Fruit fly (Drosophila melanogaster) whole organism, adult: ENCODE measurements around the gene CG9743.
A peak's percentile ranks its signal among the peaks of the same experiment; 100 is the strongest.

Experiments
- CG11617 ChIP-seq: fragments of 200-800 bp; sonication (Bioruptor generic); optimal IDR thresholded peaks from 2 replicates; lab custom pipeline; 2017; ENCODE audit warnings: mild to moderate bottlenecking, missing biosample characterization, missing genetic modification reagents, missing genetic modification characterization
- CG12768 ChIP-seq: fragments of 200-800 bp; sonication (Bioruptor generic); optimal IDR thresholded peaks from 2 replicates; lab custom pipeline; 2017; ENCODE audit warnings: missing biosample characterization, missing genetic modification characterization, mild to moderate bottlenecking, moderate library complexity, missing genetic modification reagents
- CG14711 ChIP-seq: fragments of 200-800 bp; sonication (Bioruptor generic); optimal IDR thresholded peaks from 2 replicates; lab custom pipeline; 2018; ENCODE audit warnings: missing biosample characterization, mild to moderate bottlenecking, missing genetic modification characterization, moderate library complexity
- CG1620 ChIP-seq: fragments of 200-800 bp; sonication (Bioruptor generic); optimal IDR thresholded peaks from 2 replicates; lab custom pipeline; 2016; ENCODE audit warnings: missing biosample characterization, missing genetic modification characterization
- CG33017 ChIP-seq: fragments of 200-800 bp; sonication (Bioruptor generic); optimal IDR thresholded peaks from 2 replicates; lab custom pipeline; 2018; ENCODE audit warnings: missing biosample characterization, mild to moderate bottlenecking, missing genetic modification characterization, moderate library complexity
- CG5204 ChIP-seq: fragments of 200-800 bp; sonication (Bioruptor generic); optimal IDR thresholded peaks from 2 replicates; lab custom pipeline; 2016; ENCODE audit warnings: missing biosample characterization, missing genetic modification characterization
- CG7045 ChIP-seq: fragments of 200-800 bp; sonication (Bioruptor generic); optimal IDR thresholded peaks from 2 replicates; lab custom pipeline; 2017; ENCODE audit warnings: missing biosample characterization, mild to moderate bottlenecking, missing genetic modification characterization
- CG7101 ChIP-seq: fragments of 200-800 bp; sonication (Bioruptor generic); optimal IDR thresholded peaks from 2 replicates; lab custom pipeline; 2018; ENCODE audit warnings: missing biosample characterization, mild to moderate bottlenecking, missing genetic modification characterization, moderate library complexity
- Clk ChIP-seq: fragments of 200-800 bp; sonication (Bioruptor generic); optimal IDR thresholded peaks from 2 replicates; lab custom pipeline; 2017; ENCODE audit warnings: missing biosample characterization, missing genetic modification characterization
- Crg-1 ChIP-seq: fragments of 200-800 bp; sonication (Bioruptor generic); optimal IDR thresholded peaks from 2 replicates; lab custom pipeline; 2016; ENCODE audit warnings: missing biosample characterization, missing genetic modification characterization
- Hr96 ChIP-seq: fragments of 200-800 bp; sonication (Bioruptor generic); optimal IDR thresholded peaks from 2 replicates; lab custom pipeline; 2016; ENCODE audit warnings: missing biosample characterization, missing genetic modification characterization
- Mnt ChIP-seq: fragments of 200-800 bp; sonication (Bioruptor generic); optimal IDR thresholded peaks from 2 replicates; lab custom pipeline; 2016; ENCODE audit warnings: missing biosample characterization, mild to moderate bottlenecking, missing genetic modification characterization
- bab1 ChIP-seq: fragments of 200-800 bp; sonication (Bioruptor generic); optimal IDR thresholded peaks from 3 replicates; lab custom pipeline; 2019; ENCODE audit warnings: missing biosample characterization, mild to moderate bottlenecking, missing genetic modification characterization, moderate library complexity
- cic ChIP-seq: fragments of 200-800 bp; sonication (Bioruptor generic); optimal IDR thresholded peaks from 2 replicates; lab custom pipeline; 2017; ENCODE audit warnings: missing biosample characterization, mild to moderate bottlenecking, missing genetic modification characterization, moderate library complexity
- cnc ChIP-seq, 2 experiments: fragments of >200 bp; optimal IDR thresholded peaks; 2 replicates each; lab custom pipeline; 2017
- kay ChIP-seq: fragments of 200-800 bp; sonication (Bioruptor generic); peaks from one replicate; lab custom pipeline; 2016; ENCODE audit warnings: missing biosample characterization, missing genetic modification characterization, borderline replicate concordance
- ovo ChIP-seq: fragments of 200-800 bp; sonication (Bioruptor generic); optimal IDR thresholded peaks from 2 replicates; lab custom pipeline; 2016; ENCODE audit warnings: missing biosample characterization, missing genetic modification characterization
- pad ChIP-seq: fragments of 200-800 bp; sonication (Bioruptor generic); optimal IDR thresholded peaks from 3 replicates; lab custom pipeline; 2017; ENCODE audit warnings: missing biosample characterization, missing genetic modification characterization, mild to moderate bottlenecking, moderate library complexity, missing genetic modification reagents
- tj ChIP-seq: fragments of 200-800 bp; sonication (Bioruptor generic); optimal IDR thresholded peaks from 3 replicates; lab custom pipeline; 2017; ENCODE audit warnings: missing biosample characterization, mild to moderate bottlenecking, missing genetic modification characterization, moderate library complexity
- toe ChIP-seq: fragments of 200-800 bp; sonication (Bioruptor generic); optimal IDR thresholded peaks from 2 replicates; lab custom pipeline; 2016; ENCODE audit warnings: missing biosample characterization, missing genetic modification characterization

CG9743 gene

dm6 chr3R:30209648-30210047 is 6.8 kb upstream of the CG9743 start, which contains the start of gene Anp:
Gene Anp (plus strand): TSS chr3R:30209948.
- no peak for TF ChIP-seq cic
- TF ChIP-seq bab1 (GFP tag; lab: Kevin White, UChicago): no peak
- TF ChIP-seq Crg-1 (GFP tag; lab: Kevin White, UChicago): no peak
- TF ChIP-seq Clk: no peak
- TF ChIP-seq CG7101 (tag; lab: Kevin White, UChicago): no peak
- no peak for TF ChIP-seq pad
- no peak for TF ChIP-seq ovo (GFP tag; lab: Kevin White, UChicago)
- TF ChIP-seq Mnt (GFP tag; lab: Kevin White, UChicago): no peak
- no peak for TF ChIP-seq cnc (optimal IDR thresholded peaks at IDR 0.05; lab: Kevin White, UChicago)
- no peak for TF ChIP-seq kay
- TF ChIP-seq CG1620 (GFP tag; lab: Kevin White, UChicago): no peak
- no peak for TF ChIP-seq CG5204 (GFP tag; lab: Kevin White, UChicago)
- TF ChIP-seq CG7045: no peak

dm6 chr3R:30208766-30209484 is 6.1 kb upstream of the CG9743 start, which contains the start of gene RpS7:
Gene RpS7 (minus strand): TSS chr3R:30209020.
- TF ChIP-seq CG5204 (GFP tag; lab: Kevin White, UChicago) (peak; percentile 69), cnc (optimal IDR thresholded peaks at IDR 0.05; lab: Kevin White, UChicago) (no peak), bab1 (GFP tag; lab: Kevin White, UChicago) (peak; percentile 84), Crg-1 (GFP tag; lab: Kevin White, UChicago) (peak; percentile 45), kay (peak; percentile 67), CG1620 (GFP tag; lab: Kevin White, UChicago) (peak; percentile 69), Clk (peak; percentile 62), Mnt (GFP tag; lab: Kevin White, UChicago) (peak; percentile 75), cic (peak; percentile 51), CG12768 (GFP tag; lab: Kevin White, UChicago) (peak; percentile 64), CG11617 (GFP tag; lab: Kevin White, UChicago) (peak; percentile 88), CG7045 (peak; percentile 67), CG33017 (tag; lab: Kevin White, UChicago) (peak; percentile 69), CG7101 (tag; lab: Kevin White, UChicago) (peak; percentile 75), Hr96 (GFP tag; lab: Kevin White, UChicago) (peak; percentile 69), tj (peak; percentile 59), ovo (GFP tag; lab: Kevin White, UChicago) (peak; percentile 52), toe (GFP tag; lab: Kevin White, UChicago) (peak; percentile 74), pad (peak; percentile 55), CG14711 (tag; lab: Kevin White, UChicago) (peak; percentile 55)

dm6 chr3R:30208011-30208410 is 5.2 kb upstream of the CG9743 start:
- no peak for TF ChIP-seq CG33017 (tag; lab: Kevin White, UChicago)
- no peak for TF ChIP-seq Mnt (GFP tag; lab: Kevin White, UChicago)
- TF ChIP-seq Hr96 (GFP tag; lab: Kevin White, UChicago): no peak
- no peak for TF ChIP-seq Crg-1 (GFP tag; lab: Kevin White, UChicago)
- TF ChIP-seq CG7101 (tag; lab: Kevin White, UChicago): no peak
- TF ChIP-seq kay: no peak
- TF ChIP-seq toe (GFP tag; lab: Kevin White, UChicago): no peak
- TF ChIP-seq CG14711 (tag; lab: Kevin White, UChicago): no peak
- TF ChIP-seq Clk: no peak
- TF ChIP-seq cic: no peak
- TF ChIP-seq CG1620 (GFP tag; lab: Kevin White, UChicago): no peak
- TF ChIP-seq CG11617 (GFP tag; lab: Kevin White, UChicago): no peak
- no peak for TF ChIP-seq CG5204 (GFP tag; lab: Kevin White, UChicago)
- TF ChIP-seq CG7045: no peak
- TF ChIP-seq pad: no peak

dm6 chr3R:30205946-30206345 is 3.1 kb upstream of the CG9743 start:
- TF ChIP-seq CG5204 (GFP tag; lab: Kevin White, UChicago) (no peak), kay (no peak), Mnt (GFP tag; lab: Kevin White, UChicago) (peak; percentile 24), Crg-1 (GFP tag; lab: Kevin White, UChicago) (no peak), tj (no peak), CG33017 (tag; lab: Kevin White, UChicago) (no peak), pad (no peak), bab1 (GFP tag; lab: Kevin White, UChicago) (peak; percentile 67), Clk (no peak), CG7045 (no peak), CG14711 (tag; lab: Kevin White, UChicago) (no peak)

- no peak for TF ChIP-seq Clk
- no peak for TF ChIP-seq kay
- TF ChIP-seq Crg-1 (GFP tag; lab: Kevin White, UChicago): no peak
- TF ChIP-seq bab1 (GFP tag; lab: Kevin White, UChicago): no peak
- TF ChIP-seq CG12768 (GFP tag; lab: Kevin White, UChicago): no peak
- no peak for TF ChIP-seq CG33017 (tag; lab: Kevin White, UChicago)
- TF ChIP-seq cnc (optimal IDR thresholded peaks at IDR 0.05; lab: Kevin White, UChicago): no peak
- TF ChIP-seq CG5204 (GFP tag; lab: Kevin White, UChicago): no peak
- TF ChIP-seq CG14711 (tag; lab: Kevin White, UChicago): no peak
- no peak for TF ChIP-seq toe (GFP tag; lab: Kevin White, UChicago)
- TF ChIP-seq CG7101 (tag; lab: Kevin White, UChicago): no peak
- no peak for TF ChIP-seq ovo (GFP tag; lab: Kevin White, UChicago)
- TF ChIP-seq Hr96 (GFP tag; lab: Kevin White, UChicago): no peak
- no peak for TF ChIP-seq pad
- no peak for TF ChIP-seq CG7045
Measured at dm6 chr3R:30204004-30204603, 1.3 kb upstream of the CG9743 start.
